Fruit fly (Drosophila melanogaster): Measurements from ENCODE around the gene CG14692.
A peak's percentile ranks its signal among the peaks of the same experiment; 100 is the strongest.

CG14692 gene

dm6 chr3R:10832526-10833165 is 28.9 kb upstream of the CG14692 start (continued):
- TF ChIP-seq CG11294 (GFP tag; IDR thresholded peaks at IDR 0.05) (peak; percentile 87), CG1621 (tag; optimal IDR thresholded peaks at IDR 0.05) (peak; percentile 18), CG34406 (GFP tag; optimal IDR thresholded peaks at IDR 0.05) (peak; percentile 28), Smox (GFP tag; optimal IDR thresholded peaks at IDR 0.05) (no peak), CG6808 (GFP tag; optimal IDR thresholded peaks at IDR 0.05) (peak; percentile 93), eg (GFP tag; IDR thresholded peaks at IDR 0.05) (peak; percentile 95), Gug (GFP tag; IDR thresholded peaks at IDR 0.05) (peak; percentile 88), CG10669 (GFP tag; optimal IDR thresholded peaks at IDR 0.05) (peak; percentile 89), Hr38 (GFP tag; optimal IDR thresholded peaks at IDR 0.05) (no peak), ss (GFP tag; optimal IDR thresholded peaks at IDR 0.05) (peak; percentile 83 to 91), CG6276 (GFP tag; optimal IDR thresholded peaks at IDR 0.05) (peak; percentile 91), CG8632 (GFP tag; optimal IDR thresholded peaks at IDR 0.05) (peak; percentile 19), esn (GFP tag; optimal IDR thresholded peaks at IDR 0.05) (no peak), Hr39 (GFP tag; optimal IDR thresholded peaks at IDR 0.05) (no peak), CG4318 (GFP tag; optimal IDR thresholded peaks at IDR 0.05) (peak; percentile 76)

DNA sequence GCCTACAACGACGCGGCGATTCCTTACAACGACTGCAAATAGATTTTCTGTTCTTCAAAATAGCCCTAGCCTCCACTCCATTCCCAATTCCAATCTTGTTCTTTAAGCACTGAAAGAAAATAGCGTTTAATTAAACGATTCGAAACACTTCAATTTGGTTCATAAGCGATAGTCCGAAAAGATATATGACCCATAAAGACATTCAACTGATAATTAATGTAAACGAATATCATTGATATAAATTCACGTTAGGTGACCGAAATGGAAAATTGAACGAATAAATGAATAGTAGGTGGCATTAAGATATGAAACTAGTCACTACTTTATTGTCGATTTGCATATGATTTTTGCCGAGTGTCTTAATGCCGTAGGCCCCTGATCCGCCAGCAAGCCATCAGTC is 26.0 kb upstream of the CG14692 start:
- TF ChIP-seq Sox14 (GFP tag; optimal IDR thresholded peaks at IDR 0.05) = peak; percentile 48
- TF ChIP-seq Eip78C (GFP tag) = peak; percentile 88
- peak; percentile 56 for TF ChIP-seq Eip75B (GFP tag; optimal IDR thresholded peaks at IDR 0.05)
- TF ChIP-seq CG1621 (tag; optimal IDR thresholded peaks at IDR 0.05) = peak; percentile 51
- no peak for TF ChIP-seq CG16779 (tag; optimal IDR thresholded peaks at IDR 0.05)
- TF ChIP-seq ss (GFP tag; optimal IDR thresholded peaks at IDR 0.05) = peak; percentile 55 to 61
- TF ChIP-seq vri (GFP tag; optimal IDR thresholded peaks at IDR 0.05) = no peak
- no peak for TF ChIP-seq CG11902 (GFP tag; optimal IDR thresholded peaks at IDR 0.05)
- no peak for TF ChIP-seq CG11294 (GFP tag; IDR thresholded peaks at IDR 0.05)
- TF ChIP-seq salr (GFP tag; optimal IDR thresholded peaks at IDR 0.05) = peak; percentile 24 to 43
- TF ChIP-seq Sox102F (GFP tag; optimal IDR thresholded peaks at IDR 0.05) = no peak
- no peak for TF ChIP-seq lz (GFP tag; optimal IDR thresholded peaks at IDR 0.05)
- TF ChIP-seq CG9139 (GFP tag; optimal IDR thresholded peaks at IDR 0.05) = peak; percentile 8
- peak; percentile 24 for TF ChIP-seq OdsH (GFP tag; optimal IDR thresholded peaks at IDR 0.05)
- TF ChIP-seq Ets96B (tag; optimal IDR thresholded peaks at IDR 0.05) = peak; percentile 74
- no peak for TF ChIP-seq CG6792 (GFP tag; optimal IDR thresholded peaks at IDR 0.05)
- no peak for TF ChIP-seq cyc (GFP tag; optimal IDR thresholded peaks at IDR 0.05)
- TF ChIP-seq pdm3 (GFP tag; optimal IDR thresholded peaks at IDR 0.05) = peak; percentile 34
- no peak for TF ChIP-seq eg (GFP tag; IDR thresholded peaks at IDR 0.05)
- TF ChIP-seq Sox15 (GFP tag; optimal IDR thresholded peaks at IDR 0.05) = no peak
- TF ChIP-seq spab (GFP tag; optimal IDR thresholded peaks at IDR 0.05) = peak; percentile 57
- 0 out of 3 replicates have a peak, but pooled peaks have one; percentile 35 for TF ChIP-seq CG6163 (GFP tag; IDR thresholded peaks at IDR 0.05)
- TF ChIP-seq CG15336 (GFP tag; IDR thresholded peaks at IDR 0.05) = no peak
- TF ChIP-seq CG3919 (GFP tag; optimal IDR thresholded peaks at IDR 0.05) = peak; percentile 30
- peak; percentile 80 for TF ChIP-seq CG3032 (tag; optimal IDR thresholded peaks at IDR 0.05)
- peak; percentile 45 for TF ChIP-seq dsx (GFP tag; optimal IDR thresholded peaks at IDR 0.05; ENCODE audit: poor library complexity, severe bottlenecking)
- peak; percentile 47 for TF ChIP-seq CG32006 (GFP tag; optimal IDR thresholded peaks at IDR 0.05)
- TF ChIP-seq Hr4 (GFP tag; optimal IDR thresholded peaks at IDR 0.05) = no peak
- TF ChIP-seq CG10669 (GFP tag; optimal IDR thresholded peaks at IDR 0.05) = peak; percentile 69
- TF ChIP-seq CG6808 (GFP tag; optimal IDR thresholded peaks at IDR 0.05) = peak; percentile 81
- 0 out of 3 replicates have a peak, but pooled peaks have one; percentile 15 for TF ChIP-seq CG8119 (GFP tag; IDR thresholded peaks at IDR 0.05)
- TF ChIP-seq fd59A (GFP tag; optimal IDR thresholded peaks at IDR 0.05) = peak; percentile 66
- TF ChIP-seq CG10631 (GFP tag; optimal IDR thresholded peaks at IDR 0.05) = peak; percentile 58
- TF ChIP-seq achi (GFP tag; optimal IDR thresholded peaks at IDR 0.05) = peak; percentile 31
- TF ChIP-seq CG6276 (GFP tag; optimal IDR thresholded peaks at IDR 0.05) = no peak

Measured in whole organism, prepupa.